Worm (Caenorhabditis elegans): ENCODE measurements around the gene aip-1.
"Not testable (repeated sequence)": the region's sequence is repeated elsewhere in the genome, so short reads cannot be mapped to it uniquely, and the experiment has no call there.

aip-1 gene

DNA sequence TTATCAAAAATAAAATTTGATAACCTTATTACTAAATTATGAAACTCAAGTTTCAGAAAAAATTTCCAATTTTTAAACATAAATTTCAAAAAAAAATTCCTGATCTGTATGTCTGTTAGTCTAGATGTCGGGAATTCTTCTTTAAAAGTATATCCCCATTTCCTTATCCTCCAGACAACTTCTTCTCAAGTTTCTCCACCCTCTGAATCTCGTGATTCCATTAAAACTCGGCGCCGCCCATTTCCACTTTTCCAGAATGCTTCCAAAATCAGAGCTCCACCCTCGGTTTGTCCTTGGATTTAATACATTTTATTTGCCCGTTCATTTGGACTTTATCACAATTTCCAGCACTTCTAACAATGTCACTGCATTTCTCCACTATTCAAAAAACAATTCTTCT is 21.5 kb downstream of the aip-1 start, which contains the start of gene ins-10:
Gene ins-10 (plus strand): TSS at position 301 of the 400 bp plus-strand sequence.
- TF ChIP-seq snpc-1.1 (tag; optimal IDR thresholded peaks at IDR 0.05; ENCODE audit: insufficient read depth) (no peak), let-526 (GFP tag; IDR thresholded peaks at IDR 0.05) (no peak), gei-17 (GFP tag; optimal IDR thresholded peaks at IDR 0.05) (no peak), egl-44 (GFP tag; IDR thresholded peaks at IDR 0.05) (no peak), hmg-1.2 (GFP tag; IDR thresholded peaks at IDR 0.05) (no peak), zim-3 (tag; optimal IDR thresholded peaks at IDR 0.05) (no peak), T07F8.4 (tag; optimal IDR thresholded peaks at IDR 0.05) (no peak), lag-1 (GFP tag; IDR thresholded peaks at IDR 0.05) (no peak), nhr-120 (GFP tag; IDR thresholded peaks at IDR 0.05) (no peak), tbp1 (GFP tag; optimal IDR thresholded peaks at IDR 0.05) (no peak), ztf-3 (GFP tag; optimal IDR thresholded peaks at IDR 0.05) (no peak), F33H1.4 (GFP tag; IDR thresholded peaks at IDR 0.05) (no peak), lin-54 (GFP tag; optimal IDR thresholded peaks at IDR 0.05) (no peak), snpc-4 (GFP tag; optimal IDR thresholded peaks at IDR 0.05) (no peak), snpc-4 (tag; optimal IDR thresholded peaks at IDR 0.05) (no peak), hmg-20 (GFP tag; IDR thresholded peaks at IDR 0.05) (no peak), B0336.3 (GFP tag; IDR thresholded peaks at IDR 0.05) (no peak)

DNA sequence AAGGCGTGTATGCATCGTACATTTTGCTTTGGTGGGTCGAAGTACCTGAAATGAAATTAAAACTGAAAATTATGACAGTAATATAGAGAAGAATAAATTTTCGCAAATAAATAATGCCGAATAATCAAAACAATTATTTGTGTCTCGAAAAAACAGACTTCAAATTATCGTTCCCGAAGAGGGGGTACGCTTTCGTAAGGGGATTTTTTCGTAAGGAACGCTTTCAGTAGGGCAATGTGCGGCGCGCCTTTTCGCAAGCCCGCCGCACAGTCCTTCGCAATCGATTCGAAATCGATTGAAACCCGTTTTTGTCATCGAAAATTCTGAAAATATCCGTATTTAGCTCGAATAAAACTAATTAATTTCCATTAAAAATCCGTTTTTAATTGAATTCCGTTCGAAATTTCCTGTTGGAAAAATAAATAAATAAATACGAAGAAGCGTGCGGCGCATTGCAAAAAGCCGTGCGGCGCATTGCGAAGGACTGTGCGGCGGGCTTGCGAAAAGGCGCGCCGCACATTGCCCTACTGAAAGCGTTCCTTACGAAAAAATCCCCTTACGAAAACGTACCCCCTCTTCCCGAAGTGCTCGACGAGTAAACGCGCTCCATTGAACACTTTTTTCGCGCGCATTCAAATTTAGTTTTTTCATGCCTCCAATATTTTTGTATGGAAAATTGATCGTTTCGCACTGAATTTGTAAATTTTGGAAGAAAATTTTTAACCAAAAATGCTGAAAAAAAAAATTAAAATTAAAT is 26.4 kb downstream of the aip-1 start, which contains the start of gene vps-39:
Gene vps-39 (minus strand): TSS at position 51 of the 757 bp plus-strand sequence.
- TF ChIP-seq ztf-18 (tag; optimal IDR thresholded peaks at IDR 0.05) (peak; percentile 22), Y95B8A.8 (GFP tag; IDR thresholded peaks at IDR 0.05) (peak; percentile 96), egl-18 (GFP tag; IDR thresholded peaks at IDR 0.05) (0 out of 2 replicates have a peak, but pooled peaks have one; percentile 35), lin-40 (tag; optimal IDR thresholded peaks at IDR 0.05) (peak; percentile 61), mcd-1 (GFP tag; IDR thresholded peaks at IDR 0.05) (peak; percentile 100), ceh-27 (GFP tag; optimal IDR thresholded peaks at IDR 0.05) (peak; percentile 31), nhr-120 (GFP tag; IDR thresholded peaks at IDR 0.05) (0 out of 2 replicates have a peak, but pooled peaks have one; percentile 29), cebp-2 (GFP tag; IDR thresholded peaks at IDR 0.05) (peak; percentile 83; the same call in 1 of the 2 replicates), madf-3 (GFP tag; IDR thresholded peaks at IDR 0.05) (peak; percentile 80; the same call in 1 of the 2 replicates), ZK185.1 (tag; optimal IDR thresholded peaks at IDR 0.05; ENCODE audit: poor library complexity, severe bottlenecking) (peak; percentile 15), nhr-80 (tag; optimal IDR thresholded peaks at IDR 0.05) (peak; percentile 22), athp-1 (tag; optimal IDR thresholded peaks at IDR 0.05) (peak; percentile 27), bed-2 (GFP tag; IDR thresholded peaks at IDR 0.05) (peak; percentile 87), cebp-1 (GFP tag; IDR thresholded peaks at IDR 0.05) (peak; percentile 77), cebp-1 (tag; optimal IDR thresholded peaks at IDR 0.05) (peak; percentile 73), let-526 (GFP tag; IDR thresholded peaks at IDR 0.05) (peak; percentile 57; the same call in 1 of the 2 replicates), madf-8 (GFP tag; conservative IDR thresholded peaks at IDR 0.05) (peak; percentile 86), K11D2.4 (GFP tag; IDR thresholded peaks at IDR 0.05) (peak; percentile 94), dox-1 (GFP tag; IDR thresholded peaks at IDR 0.05) (peak; percentile 99), rcor-1 (GFP tag; IDR thresholded peaks at IDR 0.05) (peak; percentile 96), F39B2.1 (GFP tag; IDR thresholded peaks at IDR 0.05) (0 out of 2 replicates have a peak, but pooled peaks have one; percentile 46), C17E4.6 (GFP tag; IDR thresholded peaks at IDR 0.05) (peak; percentile 94), ztf-28 (GFP tag; IDR thresholded peaks at IDR 0.05) (peak; percentile 98), attf-5 (GFP tag; optimal IDR thresholded peaks at IDR 0.05) (peak; percentile 69), lir-1 (GFP tag; conservative IDR thresholded peaks at IDR 0.05) (peak; percentile 69), snpc-4 (tag; optimal IDR thresholded peaks at IDR 0.05) (peak in 2 of 4 experiments; percentile 61 to 67), ekl-4 (GFP tag; IDR thresholded peaks at IDR 0.05) (peak; percentile 96), B0019.2 (GFP tag; conservative IDR thresholded peaks at IDR 0.05) (peak; percentile 81), Y53G8AR.9 (GFP tag; conservative IDR thresholded peaks at IDR 0.05) (peak; percentile 92), nfyb-1 (GFP tag; IDR thresholded peaks at IDR 0.05) (peak; percentile 97), ztf-26 (tag; optimal IDR thresholded peaks at IDR 0.05) (peak; percentile 25), F33H1.4 (GFP tag; IDR thresholded peaks at IDR 0.05) (peak; percentile 82), madf-6 (GFP tag; IDR thresholded peaks at IDR 0.05) (peak; percentile 94)
- not testable (repeated sequence) for TF ChIP-seq snpc-4 (GFP tag; optimal IDR thresholded peaks at IDR 0.05)
